Fruit fly (Drosophila melanogaster) whole organism, pupa: ENCODE results near the gene Fur1.

ENCODE experiments used
- CG12605 ChIP-seq: fragments of 200-800 bp; sonication (Bioruptor generic); IDR thresholded peaks from 2 replicates; pipeline ENCODE4 v1.3.6; 2022; ENCODE audit warnings: missing biosample characterization, missing genetic modification characterization
- CG13204 ChIP-seq: fragments of 200-800 bp; sonication (Bioruptor generic); optimal IDR thresholded peaks from 2 replicates; lab custom pipeline; 2018; ENCODE audit warnings: missing biosample characterization, mild to moderate bottlenecking, missing genetic modification characterization, moderate library complexity
- CG14655 ChIP-seq: fragments of 200-800 bp; sonication (Bioruptor generic); optimal IDR thresholded peaks from 3 replicates; lab custom pipeline; 2017; ENCODE audit warnings: mild to moderate bottlenecking, missing biosample characterization, missing genetic modification reagents, missing genetic modification characterization
- CG15710 ChIP-seq: fragments of 200-800 bp; sonication (Bioruptor generic); optimal IDR thresholded peaks from 2 replicates; lab custom pipeline; 2018; ENCODE audit warnings: missing biosample characterization, mild to moderate bottlenecking, missing genetic modification characterization, moderate library complexity
- CG17806 ChIP-seq: fragments of 200-800 bp; sonication (Bioruptor generic); optimal IDR thresholded peaks from 2 replicates; lab custom pipeline; 2018; ENCODE audit warnings: missing biosample characterization, mild to moderate bottlenecking, missing genetic modification characterization, moderate library complexity
- CG32121 ChIP-seq: fragments of 200-800 bp; sonication (Bioruptor generic); IDR thresholded peaks from 2 replicates; pipeline ENCODE4 v1.3.6; 2022; ENCODE audit warnings: missing biosample characterization, missing genetic modification characterization
- CG4496 ChIP-seq: fragments of 200-800 bp; sonication (Bioruptor generic); IDR thresholded peaks from 3 replicates; pipeline ENCODE4 v1.3.6; 2022; ENCODE audit warnings: missing biosample characterization, missing genetic modification characterization
- CG8159 ChIP-seq: fragments of 200-800 bp; sonication (Bioruptor generic); optimal IDR thresholded peaks from 3 replicates; lab custom pipeline; 2018; ENCODE audit warnings: missing biosample characterization, mild to moderate bottlenecking, missing genetic modification characterization, moderate library complexity
- CG8301 ChIP-seq: fragments of 200-800 bp; sonication (Bioruptor generic); optimal IDR thresholded peaks from 2 replicates; lab custom pipeline; 2018; ENCODE audit warnings: missing biosample characterization, mild to moderate bottlenecking, missing genetic modification characterization
- CG9948 ChIP-seq: fragments of 200-800 bp; sonication (Bioruptor generic); optimal IDR thresholded peaks from 2 replicates; lab custom pipeline; 2018; ENCODE audit warnings: missing biosample characterization, mild to moderate bottlenecking, missing genetic modification characterization, moderate library complexity
- D1 ChIP-seq: fragments of 200-800 bp; sonication (Bioruptor generic); optimal IDR thresholded peaks from 2 replicates; lab custom pipeline; 2018; ENCODE audit warnings: missing biosample characterization, mild to moderate bottlenecking, missing genetic modification characterization, moderate library complexity
- EcR ChIP-seq: fragments of 200-800 bp; sonication (Bioruptor generic); optimal IDR thresholded peaks from 3 replicates; lab custom pipeline; 2019; ENCODE audit warnings: missing biosample characterization, missing genetic modification characterization, mild to moderate bottlenecking, moderate library complexity, missing genetic modification reagents
- Pif1A ChIP-seq: fragments of 200-800 bp; sonication (Bioruptor generic); optimal IDR thresholded peaks from 3 replicates; lab custom pipeline; 2016; ENCODE audit warnings: missing biosample characterization, missing genetic modification characterization
- Pif1B ChIP-seq: fragments of 200-800 bp; sonication (Bioruptor generic); optimal IDR thresholded peaks from 3 replicates; lab custom pipeline; 2016; ENCODE audit warnings: missing biosample characterization, missing genetic modification characterization
- Snoo ChIP-seq: fragments of 200-800 bp; sonication (Bioruptor generic); optimal IDR thresholded peaks from 3 replicates; lab custom pipeline; 2017; ENCODE audit warnings: missing biosample characterization, mild to moderate bottlenecking, missing genetic modification characterization, inconsistent platforms
- fd96Ca ChIP-seq: fragments of 200-800 bp; sonication (Bioruptor generic); IDR thresholded peaks from 3 replicates; pipeline ENCODE4 v1.3.6; 2022; ENCODE audit warnings: missing biosample characterization, missing genetic modification characterization
- rn ChIP-seq: fragments of 200-800 bp; sonication (Bioruptor generic); IDR thresholded peaks from 2 replicates; pipeline ENCODE4 v1.3.6; 2022; ENCODE audit warnings: missing biosample characterization, missing genetic modification characterization

Gene Fur1

dm6 chr3R:25299507-25299964 lies 173.3 kb downstream of the Fur1 start, which contains the start of gene CG31288:
Gene CG31288 (minus strand): TSS chr3R:25299557.
- no peak for TF ChIP-seq CG12605
- TF ChIP-seq Pif1B: no peak
- TF ChIP-seq D1: no peak
- no peak for TF ChIP-seq CG15710 (tag; lab: Kevin White, UChicago)
- no peak for TF ChIP-seq CG9948 (tag; lab: Kevin White, UChicago)
- no peak for TF ChIP-seq EcR
- no peak for TF ChIP-seq Snoo (tag; lab: Kevin White, UChicago)
- no peak for TF ChIP-seq CG8301 (tag; lab: Kevin White, UChicago)
- TF ChIP-seq CG8159: no peak
- TF ChIP-seq CG32121 (GFP tag; lab: Robert Waterston, UW): no peak
- no peak for TF ChIP-seq CG14655
- TF ChIP-seq CG4496 (GFP tag; lab: Robert Waterston, UW): no peak
- TF ChIP-seq CG13204 (GFP tag; lab: Kevin White, UChicago): no peak
- no peak for TF ChIP-seq CG17806 (tag; lab: Kevin White, UChicago)
- TF ChIP-seq fd96Ca (GFP tag; lab: Robert Waterston, UW): no peak
- TF ChIP-seq, all 21 proteins: peak for 0

dm6 chr3R:25297678-25298077 lies 175.2 kb downstream of the Fur1 start, which contains the start of gene CG31097:
Gene CG31097 (minus strand): TSS chr3R:25297778.
- TF ChIP-seq rn (GFP tag; lab: Robert Waterston, UW): no peak
- no peak for TF ChIP-seq fd96Ca (GFP tag; lab: Robert Waterston, UW)
- TF ChIP-seq Pif1A (GFP tag; lab: Kevin White, UChicago): no peak
- TF ChIP-seq CG32121 (GFP tag; lab: Robert Waterston, UW): no peak
- TF ChIP-seq Snoo (tag; lab: Kevin White, UChicago): no peak
- no peak for TF ChIP-seq EcR
- no peak for TF ChIP-seq CG13204 (GFP tag; lab: Kevin White, UChicago)
